Worm (Caenorhabditis elegans) whole organism, young adult: ENCODE measurements around the gene lec-3.

Experiments used
- Y79H2A.3 ChIP-seq: fragments of 200-800 bp; sonication (Bioruptor generic); conservative IDR thresholded peaks from 2 replicates; pipeline ENCODE4 v1.3.6; 2022; ENCODE audit warnings: missing genetic modification reagents, missing genetic modification characterization, missing compliant biosample characterization
- ceh-27 ChIP-seq: fragments of 200-800 bp; sonication (Bioruptor generic); optimal IDR thresholded peaks from 2 replicates; lab custom pipeline; 2018; ENCODE audit warnings: mild to moderate bottlenecking, missing genetic modification characterization, moderate library complexity, missing compliant biosample characterization
- gei-17 ChIP-seq: fragments of 200-800 bp; sonication (Bioruptor generic); optimal IDR thresholded peaks from 2 replicates; lab custom pipeline; 2018; ENCODE audit warnings: mild to moderate bottlenecking, missing genetic modification characterization, missing compliant biosample characterization
- mel-28 ChIP-seq: sonication (generic microtip); optimal IDR thresholded peaks from 2 replicates; lab custom pipeline; 2016; ENCODE audit warnings: borderline replicate concordance, mild to moderate bottlenecking, missing genetic modification characterization, missing compliant biosample characterization
- nfya-1 ChIP-seq: sonication (generic microtip); optimal IDR thresholded peaks from 2 replicates; lab custom pipeline; 2017; ENCODE audit warnings: antibody characterized with exemption, missing compliant biosample characterization, missing genetic modification characterization, borderline replicate concordance; ENCODE audit not compliant: insufficient read depth
- tbp1 ChIP-seq: fragments of 200-800 bp; sonication (Bioruptor generic); optimal IDR thresholded peaks from 2 replicates; lab custom pipeline; 2018; ENCODE audit warnings: mild to moderate bottlenecking, missing genetic modification characterization, missing compliant biosample characterization
- ztf-3 ChIP-seq: fragments of 200-800 bp; sonication (Bioruptor generic); optimal IDR thresholded peaks from 2 replicates; lab custom pipeline; 2018; ENCODE audit warnings: mild to moderate bottlenecking, missing genetic modification characterization, missing compliant biosample characterization

ce11 chrII:9963808-9964207 is 27.1 kb upstream of the lec-3 start:
- TF ChIP-seq gei-17 (GFP tag; lab: Kevin White, UChicago) (no peak), ceh-27 (GFP tag; lab: Kevin White, UChicago) (no peak), tbp1 (GFP tag; lab: Kevin White, UChicago) (no peak), nfya-1 (tag; lab: Kevin White, UChicago) (no peak), ztf-3 (GFP tag; lab: Kevin White, UChicago) (no peak), mel-28 (no peak), Y79H2A.3 (no peak)
